Worm (Caenorhabditis elegans): ENCODE data around the gene W08F4.5.

- TF ChIP-seq him-1 (tag; optimal IDR thresholded peaks at IDR 0.05) (no peak), W03F9.2 (tag; optimal IDR thresholded peaks at IDR 0.05) (no peak), dao-5 (tag; optimal IDR thresholded peaks at IDR 0.05) (no peak)
These were observed 28.0 kb upstream of the W08F4.5 start for ce11 chrII:596702-597101.

All from whole organism, L4/young adult.